Fruit fly (Drosophila melanogaster) whole organism: ENCODE measurements around the gene CG8004.

Experiments used
- Dll ChIP-seq: fragments of >200 bp; optimal IDR thresholded peaks from 2 replicates; lab custom pipeline; 2017
- psq ChIP-seq: fragments of >200 bp; optimal IDR thresholded peaks from 2 replicates; lab custom pipeline; 2017
- usp ChIP-seq: fragments of >200 bp; optimal IDR thresholded peaks from 2 replicates; lab custom pipeline; 2017; ENCODE audit warnings: missing biosample characterization, missing genetic modification characterization, mixed read lengths

- TF ChIP-seq Dll (lab: Kevin White, UChicago) (no peak), psq (lab: Kevin White, UChicago) (no peak), usp (GFP tag; lab: Kevin White, UChicago) (no peak)
These were observed 877 bp upstream of the CG8004 start for dm6 chr3L:19929051-19929718.
